Fruit fly (Drosophila melanogaster) whole organism, embryonic: ENCODE data around the gene Fas2.

Experiments used
- Abd-B ChIP-seq: fragments of 200-800 bp; sonication (Bioruptor generic); optimal IDR thresholded peaks from 2 replicates; lab custom pipeline; 2018; ENCODE audit warnings: missing biosample characterization, mild to moderate bottlenecking, missing genetic modification characterization, moderate library complexity
- Aef1 ChIP-seq: fragments of 200-800 bp; sonication (Bioruptor generic); IDR thresholded peaks from 3 replicates; pipeline ENCODE4 v1.3.6; 2022; ENCODE audit warnings: missing biosample characterization, missing genetic modification characterization
- Bteb2 ChIP-seq: fragments of 200-800 bp; sonication (Bioruptor generic); optimal IDR thresholded peaks from 2 replicates; lab custom pipeline; 2016; ENCODE audit warnings: missing biosample characterization, missing genetic modification characterization
- CG1024 ChIP-seq: fragments of 200-800 bp; sonication (Bioruptor generic); IDR thresholded peaks from 2 replicates; pipeline ENCODE4 v1.3.6; 2022; ENCODE audit warnings: missing biosample characterization, missing genetic modification characterization
- CG11247 ChIP-seq: fragments of 200-800 bp; sonication (Bioruptor generic); IDR thresholded peaks from 2 replicates; pipeline ENCODE4 v1.3.6; 2022; ENCODE audit warnings: missing biosample characterization, missing genetic modification characterization
- CG12155 ChIP-seq: fragments of 200-800 bp; sonication (Bioruptor generic); optimal IDR thresholded peaks from 3 replicates; lab custom pipeline; 2016; ENCODE audit warnings: missing biosample characterization, missing genetic modification characterization
- CG13775 ChIP-seq: fragments of 200-800 bp; sonication (Bioruptor generic); optimal IDR thresholded peaks from 3 replicates; lab custom pipeline; 2017; ENCODE audit warnings: missing biosample characterization, mild to moderate bottlenecking, missing genetic modification characterization
- CG1603 ChIP-seq: fragments of 200-800 bp; sonication (Bioruptor generic); optimal IDR thresholded peaks from 2 replicates; lab custom pipeline; 2019; ENCODE audit warnings: missing biosample characterization, mild to moderate bottlenecking, missing genetic modification characterization, moderate library complexity
- CG17328 ChIP-seq: fragments of 200-800 bp; sonication (Bioruptor generic); IDR thresholded peaks from 2 replicates; pipeline ENCODE4 v1.3.6; 2022; ENCODE audit warnings: missing biosample characterization, missing genetic modification characterization
- CG17359 ChIP-seq: fragments of 200-800 bp; sonication (Bioruptor generic); optimal IDR thresholded peaks from 3 replicates; lab custom pipeline; 2018; ENCODE audit warnings: missing biosample characterization, mild to moderate bottlenecking, missing genetic modification characterization, moderate library complexity
- CG18262 ChIP-seq: fragments of 200-800 bp; optimal IDR thresholded peaks from 3 replicates; lab custom pipeline; 2019; ENCODE audit warnings: missing biosample characterization, mild to moderate bottlenecking, missing genetic modification characterization, moderate library complexity
- CG30403 ChIP-seq: fragments of 200-800 bp; sonication (Bioruptor generic); optimal IDR thresholded peaks from 3 replicates; lab custom pipeline; 2016; ENCODE audit warnings: missing biosample characterization, missing genetic modification characterization
- CG3847 ChIP-seq: fragments of 200-800 bp; sonication (Bioruptor generic); IDR thresholded peaks from 2 replicates; pipeline ENCODE4 v1.3.6; 2022; ENCODE audit warnings: missing biosample characterization, missing genetic modification characterization
- CG6791 ChIP-seq: fragments of 200-800 bp; sonication (Bioruptor generic); IDR thresholded peaks from 3 replicates; pipeline ENCODE4 v1.3.6; 2022; ENCODE audit warnings: missing biosample characterization, missing genetic modification characterization; ENCODE audit not compliant: partially characterized antibody
- CG9817 ChIP-seq: fragments of 200-800 bp; sonication (Bioruptor generic); optimal IDR thresholded peaks from 2 replicates; lab custom pipeline; 2018; ENCODE audit warnings: missing biosample characterization, mild to moderate bottlenecking, missing genetic modification characterization, moderate library complexity
- Deaf1 ChIP-seq: fragments of 200-800 bp; optimal IDR thresholded peaks from 3 replicates; lab custom pipeline; 2019; ENCODE audit warnings: missing biosample characterization, mild to moderate bottlenecking, missing genetic modification characterization, moderate library complexity
- Doc3 ChIP-seq: fragments of 200-800 bp; sonication (Bioruptor generic); IDR thresholded peaks from 3 replicates; pipeline ENCODE4 v1.3.6; 2022; ENCODE audit warnings: missing biosample characterization, missing genetic modification characterization; ENCODE audit not compliant: partially characterized antibody
- Gug ChIP-seq: fragments of 200-800 bp; sonication (Bioruptor generic); IDR thresholded peaks from 4 replicates; pipeline ENCODE4 v1.3.6; 2022; ENCODE audit warnings: missing biosample characterization, missing genetic modification characterization
- HHEX ChIP-seq: fragments of 200-800 bp; sonication (Bioruptor generic); optimal IDR thresholded peaks from 3 replicates; lab custom pipeline; 2017; ENCODE audit warnings: missing biosample characterization, mild to moderate bottlenecking, missing genetic modification characterization, missing genetic modification reagents
- HLH4C ChIP-seq: fragments of 200-800 bp; sonication (Bioruptor generic); IDR thresholded peaks from 3 replicates; pipeline ENCODE4 v1.3.6; 2022; ENCODE audit warnings: missing biosample characterization, missing genetic modification characterization; ENCODE audit not compliant: partially characterized antibody
- HLHmδ ChIP-seq: fragments of 200-800 bp; sonication (Bioruptor generic); optimal IDR thresholded peaks from 2 replicates; lab custom pipeline; 2018; ENCODE audit warnings: missing biosample characterization, mild to moderate bottlenecking, missing genetic modification characterization, moderate library complexity
- Hmr ChIP-seq: fragments of 200-800 bp; sonication (Bioruptor generic); optimal IDR thresholded peaks from 3 replicates; lab custom pipeline; 2017; ENCODE audit warnings: mild to moderate bottlenecking, missing biosample characterization, missing genetic modification reagents, missing genetic modification characterization
- Med ChIP-seq: fragments of 200-800 bp; sonication (Bioruptor generic); peaks from one replicate; lab custom pipeline; 2016; ENCODE audit warnings: missing biosample characterization, missing genetic modification characterization, mild to moderate bottlenecking, inconsistent platforms, moderate library complexity
- Sry-β ChIP-seq: fragments of 200-800 bp; sonication (Bioruptor generic); optimal IDR thresholded peaks from 2 replicates; lab custom pipeline; 2018; ENCODE audit warnings: missing biosample characterization, mild to moderate bottlenecking, missing genetic modification characterization, moderate library complexity
- Stat92E ChIP-seq, 3 experiments: fragments of >200 bp in 2 of 3; fragments of 200-800 bp in 1 of 3; sonication (Bioruptor generic) in 1 of 3; optimal IDR thresholded peaks; 2 replicates each; lab custom pipeline; 2017 to 2019; ENCODE audit warnings: missing biosample characterization in 3 of 3, missing genetic modification characterization in 3 of 3, mild to moderate bottlenecking in 1 of 3, moderate library complexity in 1 of 3
- dpn ChIP-seq, 2 experiments: fragments of 200-800 bp; sonication (Bioruptor generic); optimal IDR thresholded peaks; 3 replicates each; lab custom pipeline; 2016; ENCODE audit warnings: missing biosample characterization in 2 of 2, missing genetic modification characterization in 2 of 2
- en ChIP-seq: fragments of 200-800 bp; sonication (Bioruptor generic); optimal IDR thresholded peaks from 2 replicates; lab custom pipeline; 2016; ENCODE audit warnings: missing biosample characterization, missing genetic modification characterization
- exex ChIP-seq: fragments of 200-800 bp; sonication (Bioruptor generic); optimal IDR thresholded peaks from 4 replicates; lab custom pipeline; 2018; ENCODE audit warnings: missing biosample characterization, mild to moderate bottlenecking, missing genetic modification characterization, moderate library complexity
- gfzf ChIP-seq: fragments of 200-800 bp; sonication (Bioruptor generic); optimal IDR thresholded peaks from 2 replicates; lab custom pipeline; 2016; ENCODE audit warnings: missing biosample characterization, mild to moderate bottlenecking, missing genetic modification characterization, moderate library complexity
- gsb ChIP-seq: fragments of 200-800 bp; sonication (Bioruptor generic); IDR thresholded peaks from 2 replicates; pipeline ENCODE4 v1.3.6; 2022; ENCODE audit warnings: missing biosample characterization, missing genetic modification characterization
- gsb-n ChIP-seq: fragments of 200-800 bp; sonication (Bioruptor generic); optimal IDR thresholded peaks from 3 replicates; lab custom pipeline; 2018; ENCODE audit warnings: missing biosample characterization, mild to moderate bottlenecking, missing genetic modification characterization
- gt ChIP-seq: fragments of 200-800 bp; sonication (Bioruptor generic); IDR thresholded peaks from 2 replicates; pipeline ENCODE4 v1.3.6; 2022; ENCODE audit warnings: missing biosample characterization, missing genetic modification characterization
- inv ChIP-seq: fragments of 200-800 bp; sonication (Bioruptor generic); IDR thresholded peaks from 2 replicates; pipeline ENCODE4 v1.3.6; 2022; ENCODE audit warnings: missing biosample characterization, missing genetic modification characterization; ENCODE audit not compliant: partially characterized antibody
- kah ChIP-seq: fragments of 200-800 bp; sonication (Bioruptor generic); optimal IDR thresholded peaks from 2 replicates; lab custom pipeline; 2018; ENCODE audit warnings: missing biosample characterization, mild to moderate bottlenecking, missing genetic modification characterization
- kay ChIP-seq: fragments of 200-800 bp; sonication (Bioruptor generic); optimal IDR thresholded peaks from 2 replicates; lab custom pipeline; 2016; ENCODE audit warnings: missing biosample characterization, missing genetic modification characterization
- knrl ChIP-seq: fragments of 200-800 bp; sonication (Bioruptor generic); IDR thresholded peaks from 3 replicates; pipeline ENCODE4 v1.3.6; 2022; ENCODE audit warnings: missing biosample characterization, missing genetic modification characterization; ENCODE audit not compliant: partially characterized antibody
- lilli ChIP-seq: fragments of 200-800 bp; sonication (Bioruptor generic); optimal IDR thresholded peaks from 3 replicates; lab custom pipeline; 2016; ENCODE audit warnings: missing biosample characterization, missing genetic modification characterization
- lov ChIP-seq, 2 experiments: fragments of 200-800 bp in 1 of 2; fragments of >200 bp in 1 of 2; sonication (Bioruptor generic) in 1 of 2; IDR thresholded peaks in 1 of 2; optimal IDR thresholded peaks in 1 of 2; 2 replicates in 1 of 2; 3 replicates in 1 of 2; pipeline versions ENCODE4 v1.3.6 to Lab custom; 2017 to 2022; ENCODE audit warnings: missing biosample characterization in 1 of 2, missing genetic modification characterization in 1 of 2
- nmo ChIP-seq: fragments of 200-800 bp; sonication (Bioruptor generic); optimal IDR thresholded peaks from 2 replicates; lab custom pipeline; 2018; ENCODE audit warnings: missing biosample characterization, mild to moderate bottlenecking, missing genetic modification characterization, moderate library complexity
- odd ChIP-seq: fragments of 200-800 bp; sonication (Bioruptor generic); optimal IDR thresholded peaks from 2 replicates; lab custom pipeline; 2017; ENCODE audit warnings: missing biosample characterization, mild to moderate bottlenecking, missing genetic modification characterization
- pros ChIP-seq: fragments of 200-800 bp; sonication (Bioruptor generic); optimal IDR thresholded peaks from 3 replicates; lab custom pipeline; 2019; ENCODE audit warnings: missing biosample characterization, mild to moderate bottlenecking, missing genetic modification characterization, moderate library complexity
- psq ChIP-seq: fragments of 200-800 bp; sonication (Bioruptor generic); optimal IDR thresholded peaks from 2 replicates; lab custom pipeline; 2017; ENCODE audit warnings: missing biosample characterization, missing genetic modification characterization
- pzg ChIP-seq: fragments of 200-800 bp; sonication (Bioruptor generic); optimal IDR thresholded peaks from 3 replicates; lab custom pipeline; 2018; ENCODE audit warnings: missing biosample characterization, mild to moderate bottlenecking, missing genetic modification characterization, moderate library complexity
- row ChIP-seq: fragments of 200-800 bp; sonication (Bioruptor generic); IDR thresholded peaks from 3 replicates; pipeline ENCODE4 v1.3.6; 2022; ENCODE audit warnings: missing biosample characterization, missing genetic modification characterization
- tap ChIP-seq: fragments of 200-800 bp; optimal IDR thresholded peaks from 3 replicates; lab custom pipeline; 2019; ENCODE audit warnings: missing biosample characterization, mild to moderate bottlenecking, missing genetic modification characterization, moderate library complexity
- tna ChIP-seq: fragments of 200-800 bp; sonication (Bioruptor generic); IDR thresholded peaks from 2 replicates; pipeline ENCODE4 v1.3.6; 2022; ENCODE audit warnings: missing biosample characterization, missing genetic modification characterization; ENCODE audit not compliant: partially characterized antibody
- unc-4 ChIP-seq: fragments of 200-800 bp; sonication (Bioruptor generic); IDR thresholded peaks from 2 replicates; pipeline ENCODE4 v1.3.6; 2022; ENCODE audit warnings: missing biosample characterization, missing genetic modification characterization; ENCODE audit not compliant: partially characterized antibody
- vvl ChIP-seq: fragments of 200-800 bp; sonication (Bioruptor generic); IDR thresholded peaks from 2 replicates; pipeline ENCODE4 v1.3.6; 2022; ENCODE audit warnings: missing biosample characterization, missing genetic modification characterization

Gene Fas2

DNA sequence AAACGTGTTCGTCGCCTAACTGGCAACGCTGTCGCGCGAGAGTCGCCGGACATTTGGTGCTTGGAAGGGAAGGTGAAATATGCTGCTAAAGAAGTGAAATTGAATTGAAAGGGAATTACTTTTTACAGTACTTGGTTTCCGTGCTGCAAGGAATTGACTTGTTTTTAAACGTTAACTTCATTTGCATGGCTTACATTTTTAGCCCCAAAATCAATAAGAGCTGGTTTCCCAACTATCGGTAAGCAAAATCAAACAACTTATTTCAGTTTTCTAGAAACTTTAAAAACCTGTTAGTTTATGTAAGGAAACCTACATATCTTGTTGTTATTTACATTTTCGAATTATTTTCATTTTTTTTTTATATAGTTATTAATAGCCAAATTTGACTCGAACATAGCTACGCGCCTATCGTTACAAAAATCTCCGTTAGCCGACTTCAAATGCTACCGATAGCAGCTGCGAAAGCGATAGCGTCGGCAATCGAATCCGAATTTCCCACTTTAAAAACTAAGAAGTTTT, 92.1 kb downstream of the Fas2 start, which contains the start of the genes dgt4 and Nsun2:
Gene dgt4, plus strand, starts transcription at position 4 of the 519 bp plus-strand sequence.
Gene Nsun2, minus strand, starts transcription at position 37 of the 519 bp plus-strand sequence.
- no peak for TF ChIP-seq pros
- TF ChIP-seq Hmr: no peak
- TF ChIP-seq Doc3 (GFP tag; lab: Robert Waterston, UW): 0 out of 3 replicates have a peak, but pooled peaks have one; percentile 28
- peak; percentile 0 to 7 for TF ChIP-seq dpn (GFP tag; optimal IDR thresholded peaks at IDR 0.05; lab: Kevin White, UChicago)
- TF ChIP-seq gsb-n (tag; lab: Kevin White, UChicago): no peak
- peak; percentile 22 for TF ChIP-seq pzg (GFP tag; lab: Kevin White, UChicago)
- TF ChIP-seq lilli: peak; percentile 36
- peak; percentile 63; the same call in 2 of the 3 replicates for TF ChIP-seq knrl
- no peak for TF ChIP-seq exex (tag; lab: Kevin White, UChicago)
- no peak for TF ChIP-seq en (GFP tag; lab: Kevin White, UChicago)
- no peak for TF ChIP-seq HLHmδ (GFP tag; lab: Kevin White, UChicago)
- peak; percentile 40 for TF ChIP-seq CG1603 (tag; lab: Kevin White, UChicago)
- TF ChIP-seq CG17328: no peak
- TF ChIP-seq tap (tag; lab: Kevin White, UChicago): no peak
- no peak for TF ChIP-seq CG11247 (GFP tag; lab: Robert Waterston, UW)
- TF ChIP-seq CG30403 (GFP tag; lab: Kevin White, UChicago): peak; percentile 36
- no peak for TF ChIP-seq Bteb2 (GFP tag; lab: Kevin White, UChicago)
- peak; percentile 64 for TF ChIP-seq Med
- TF ChIP-seq inv (GFP tag; lab: Robert Waterston, UW): 0 out of 2 replicates have a peak, but pooled peaks have one; percentile 30
- TF ChIP-seq tna (GFP tag; lab: Robert Waterston, UW): 0 out of 2 replicates have a peak, but pooled peaks have one; percentile 43
- TF ChIP-seq psq (GFP tag; lab: Kevin White, UChicago): no peak
- TF ChIP-seq Gug: 0 out of 4 replicates have a peak, but pooled peaks have one; percentile 5
- 0 out of 2 replicates have a peak, but pooled peaks have one; percentile 33 for TF ChIP-seq vvl (GFP tag; lab: Robert Waterston, UW)
- TF ChIP-seq CG1024 (GFP tag; lab: Robert Waterston, UW): no peak
- TF ChIP-seq gsb (GFP tag; lab: Robert Waterston, UW): no peak
- TF ChIP-seq Aef1 (GFP tag; lab: Robert Waterston, UW): no peak
- TF ChIP-seq CG12155 (GFP tag; lab: Kevin White, UChicago): peak; percentile 28
- TF ChIP-seq lov (optimal IDR thresholded peaks at IDR 0.05; lab: Kevin White, UChicago): no peak
- TF ChIP-seq lov (GFP tag; IDR thresholded peaks at IDR 0.05; lab: Robert Waterston, UW): no peak
- 0 out of 3 replicates have a peak, but pooled peaks have one; percentile 50 for TF ChIP-seq CG6791 (GFP tag; lab: Robert Waterston, UW)
- TF ChIP-seq Abd-B: no peak
- no peak for TF ChIP-seq gt (GFP tag; lab: Robert Waterston, UW)
- 0 out of 2 replicates have a peak, but pooled peaks have one; percentile 29 for TF ChIP-seq CG3847 (GFP tag; lab: Robert Waterston, UW)
- TF ChIP-seq Stat92E (GFP tag; optimal IDR thresholded peaks at IDR 0.05; lab: Kevin White, UChicago): no peak
- TF ChIP-seq Deaf1 (tag; lab: Kevin White, UChicago): no peak
- peak; percentile 21 for TF ChIP-seq nmo (GFP tag; lab: Kevin White, UChicago)
- peak; percentile 49 for TF ChIP-seq CG13775
- peak; percentile 29 for TF ChIP-seq kay (GFP tag; lab: Kevin White, UChicago)
- no peak for TF ChIP-seq CG17359 (tag; lab: Kevin White, UChicago)
- peak; percentile 13 for TF ChIP-seq gfzf (GFP tag; lab: Kevin White, UChicago)
- TF ChIP-seq Sry-β (GFP tag; lab: Kevin White, UChicago): peak; percentile 65
- TF ChIP-seq unc-4: peak; percentile 64; the same call in 1 of the 2 replicates
- no peak for TF ChIP-seq kah (GFP tag; lab: Kevin White, UChicago)
- 0 out of 3 replicates have a peak, but pooled peaks have one; percentile 46 for TF ChIP-seq HLH4C (GFP tag; lab: Robert Waterston, UW)
- TF ChIP-seq CG9817 (tag; lab: Kevin White, UChicago): peak; percentile 8
- TF ChIP-seq CG18262 (tag; lab: Kevin White, UChicago): peak; percentile 0
- TF ChIP-seq row (GFP tag; lab: Robert Waterston, UW): peak; percentile 49
- no peak for TF ChIP-seq HHEX (GFP tag; lab: Kevin White, UChicago)
- TF ChIP-seq odd (GFP tag; lab: Kevin White, UChicago): no peak
